Fruit fly (Drosophila melanogaster) whole organism, embryonic: ENCODE measurements around the gene Usp8.

Experiments used
- CG11093 ChIP-seq: fragments of 200-800 bp; sonication (Bioruptor generic); IDR thresholded peaks from 3 replicates; pipeline ENCODE4 v1.3.6; 2022; ENCODE audit warnings: missing biosample characterization, missing genetic modification characterization
- CG13287 ChIP-seq: fragments of 200-800 bp; sonication (Bioruptor generic); IDR thresholded peaks from 2 replicates; pipeline ENCODE4 v1.3.6; 2022; ENCODE audit warnings: missing biosample characterization, missing genetic modification characterization; ENCODE audit not compliant: partially characterized antibody
- CG30431 ChIP-seq: fragments of 200-800 bp; sonication (Bioruptor generic); optimal IDR thresholded peaks from 2 replicates; lab custom pipeline; 2017; ENCODE audit warnings: missing biosample characterization, missing genetic modification characterization
- CG3847 ChIP-seq: fragments of 200-800 bp; sonication (Bioruptor generic); IDR thresholded peaks from 2 replicates; pipeline ENCODE4 v1.3.6; 2022; ENCODE audit warnings: missing biosample characterization, missing genetic modification characterization
- Doc3 ChIP-seq: fragments of 200-800 bp; sonication (Bioruptor generic); IDR thresholded peaks from 3 replicates; pipeline ENCODE4 v1.3.6; 2022; ENCODE audit warnings: missing biosample characterization, missing genetic modification characterization; ENCODE audit not compliant: partially characterized antibody
- Elba2 ChIP-seq: fragments of 200-800 bp; sonication (Bioruptor generic); optimal IDR thresholded peaks from 3 replicates; lab custom pipeline; 2016; ENCODE audit warnings: missing biosample characterization, missing genetic modification characterization
- Optix ChIP-seq: fragments of 200-800 bp; sonication (Bioruptor generic); IDR thresholded peaks from 3 replicates; pipeline ENCODE4 v1.3.6; 2022; ENCODE audit warnings: missing biosample characterization, missing genetic modification characterization
- Sox100B ChIP-seq: fragments of 200-800 bp; sonication (Bioruptor generic); optimal IDR thresholded peaks from 3 replicates; lab custom pipeline; 2018; ENCODE audit warnings: missing biosample characterization, mild to moderate bottlenecking, missing genetic modification characterization
- Sox102F ChIP-seq: fragments of 200-800 bp; sonication (Bioruptor generic); optimal IDR thresholded peaks from 2 replicates; lab custom pipeline; 2018; ENCODE audit warnings: missing biosample characterization, mild to moderate bottlenecking, missing genetic modification characterization, moderate library complexity
- TFAM ChIP-seq: fragments of 200-800 bp; sonication (Bioruptor generic); optimal IDR thresholded peaks from 2 replicates; lab custom pipeline; 2017; ENCODE audit warnings: missing biosample characterization, missing genetic modification characterization, inconsistent platforms
- br ChIP-seq: fragments of >200 bp; optimal IDR thresholded peaks from 2 replicates; lab custom pipeline; 2017
- seq ChIP-seq: fragments of 200-800 bp; sonication (Bioruptor generic); IDR thresholded peaks from 2 replicates; pipeline ENCODE4 v1.3.6; 2022; ENCODE audit warnings: missing biosample characterization, missing genetic modification characterization

dm6 chr3R:21101453-21102214 lies 32.4 kb upstream of the Usp8 start, which contains the start of the genes CG7044 and Tbc1d22:
- no peak for TF ChIP-seq Elba2 (GFP tag; lab: Kevin White, UChicago)
- no peak for TF ChIP-seq Sox100B (GFP tag; lab: Kevin White, UChicago)
- no peak for TF ChIP-seq Sox102F (GFP tag; lab: Kevin White, UChicago)
- TF ChIP-seq CG30431 (GFP tag; lab: Kevin White, UChicago), result no peak
- peak; percentile 36; the same call in 1 of the 2 replicates for TF ChIP-seq CG3847
- 0 out of 2 replicates have a peak, but pooled peaks have one; percentile 7 for TF ChIP-seq CG13287 (GFP tag; lab: Robert Waterston, UW)
- no peak for TF ChIP-seq Doc3 (GFP tag; lab: Robert Waterston, UW)
- no peak for TF ChIP-seq CG11093 (GFP tag; lab: Robert Waterston, UW)
- TF ChIP-seq br, result no peak
- no peak for TF ChIP-seq seq
- no peak for TF ChIP-seq TFAM (GFP tag; lab: Kevin White, UChicago)
- no peak for TF ChIP-seq Optix (GFP tag; lab: Robert Waterston, UW)
